Worm (Caenorhabditis elegans) whole organism, L3 larva: ENCODE results near the gene skr-6.
"Not testable (repeated sequence)": the region's sequence is repeated elsewhere in the genome, so short reads cannot be mapped to it uniquely, and the experiment has no call there.

Experiments
- ZK546.5 ChIP-seq: sonication (generic microtip); optimal IDR thresholded peaks from 2 replicates; lab custom pipeline; 2017; ENCODE audit warnings: missing biosample characterization, missing genetic modification characterization
- aly-2 ChIP-seq: fragments of 150-350 bp; optimal IDR thresholded peaks from 2 replicates; lab custom pipeline; 2014; ENCODE audit warnings: missing biosample characterization, missing genetic modification characterization
- ama-1 ChIP-seq: fragments of 150-350 bp; optimal IDR thresholded peaks from 2 replicates; lab custom pipeline; 2018
- ceh-16 ChIP-seq: sonication (generic microtip); optimal IDR thresholded peaks from 2 replicates; lab custom pipeline; 2017; ENCODE audit warnings: missing biosample characterization, missing genetic modification characterization
- ceh-28 ChIP-seq: fragments of 150-350 bp; optimal IDR thresholded peaks from 2 replicates; lab custom pipeline; 2014; ENCODE audit warnings: missing biosample characterization, missing genetic modification reagents, missing genetic modification characterization
- ceh-82 ChIP-seq: fragments of 150-350 bp; optimal IDR thresholded peaks from 2 replicates; lab custom pipeline; 2014; ENCODE audit warnings: missing biosample characterization, missing genetic modification characterization
- daf-12 ChIP-seq: fragments of 150-350 bp; optimal IDR thresholded peaks from 2 replicates; lab custom pipeline; 2014; ENCODE audit warnings: missing biosample characterization, missing genetic modification reagents, missing genetic modification characterization
- egl-27 ChIP-seq: sonication (generic microtip); optimal IDR thresholded peaks from 4 replicates; lab custom pipeline; 2017; ENCODE audit warnings: missing biosample characterization, missing genetic modification reagents, missing genetic modification characterization
- elt-1 ChIP-seq: fragments of 150-350 bp; optimal IDR thresholded peaks from 2 replicates; lab custom pipeline; 2014; ENCODE audit warnings: missing biosample characterization, missing genetic modification characterization
- elt-2 ChIP-seq: sonication (generic microtip); optimal IDR thresholded peaks from 2 replicates; lab custom pipeline; 2016; ENCODE audit warnings: missing genetic modification reagents, mild to moderate bottlenecking, missing genetic modification characterization, missing compliant biosample characterization
- fkh-10 ChIP-seq: sonication (generic microtip); optimal IDR thresholded peaks from 2 replicates; lab custom pipeline; 2017; ENCODE audit warnings: missing biosample characterization, missing genetic modification reagents, missing genetic modification characterization
- fkh-2 ChIP-seq: fragments of 150-350 bp; optimal IDR thresholded peaks from 2 replicates; lab custom pipeline; 2014; ENCODE audit warnings: missing biosample characterization, missing genetic modification reagents, missing genetic modification characterization
- fos-1 ChIP-seq: fragments of 150-350 bp; optimal IDR thresholded peaks from 2 replicates; lab custom pipeline; 2014; ENCODE audit warnings: missing biosample characterization, missing genetic modification characterization
- jun-1 ChIP-seq: fragments of 150-350 bp; optimal IDR thresholded peaks from 2 replicates; lab custom pipeline; 2014; ENCODE audit warnings: missing biosample characterization, missing genetic modification reagents, missing genetic modification characterization
- lin-39 ChIP-seq: fragments of 150-350 bp; optimal IDR thresholded peaks from 2 replicates; lab custom pipeline; 2018; ENCODE audit warnings: missing biosample characterization, missing genetic modification reagents, missing genetic modification characterization
- lsy-12 ChIP-seq: sonication (generic microtip); optimal IDR thresholded peaks from 2 replicates; lab custom pipeline; 2016; ENCODE audit warnings: mild to moderate bottlenecking, missing genetic modification characterization, missing compliant biosample characterization
- nfya-1 ChIP-seq: sonication (generic microtip); optimal IDR thresholded peaks from 2 replicates; lab custom pipeline; 2017; ENCODE audit warnings: missing genetic modification characterization, mild to moderate bottlenecking, missing compliant biosample characterization, antibody characterized with exemption, moderate library complexity; ENCODE audit not compliant: insufficient read depth
- nhr-23 ChIP-seq: fragments of 150-350 bp; optimal IDR thresholded peaks from 2 replicates; lab custom pipeline; 2014; ENCODE audit warnings: missing biosample characterization, missing genetic modification reagents, missing genetic modification characterization
- nhr-237 ChIP-seq: fragments of 150-350 bp; optimal IDR thresholded peaks from 2 replicates; lab custom pipeline; 2014; ENCODE audit warnings: missing biosample characterization, missing genetic modification characterization
- nhr-25 ChIP-seq: sonication (generic microtip); optimal IDR thresholded peaks from 2 replicates; lab custom pipeline; 2017; ENCODE audit warnings: missing biosample characterization, missing genetic modification characterization
- nhr-28 ChIP-seq: fragments of 150-350 bp; optimal IDR thresholded peaks from 2 replicates; lab custom pipeline; 2014; ENCODE audit warnings: missing biosample characterization, missing genetic modification characterization
- nhr-67 ChIP-seq: fragments of 150-350 bp; optimal IDR thresholded peaks from 2 replicates; lab custom pipeline; 2014; ENCODE audit warnings: missing biosample characterization, missing genetic modification characterization
- nhr-77 ChIP-seq: fragments of 150-350 bp; optimal IDR thresholded peaks from 2 replicates; lab custom pipeline; 2014; ENCODE audit warnings: missing biosample characterization, missing genetic modification characterization
- pha-4 ChIP-seq: fragments of 150-350 bp; optimal IDR thresholded peaks from 2 replicates; lab custom pipeline; 2014; ENCODE audit warnings: missing biosample characterization, missing genetic modification reagents, missing genetic modification characterization
- sea-2 ChIP-seq: fragments of 150-350 bp; sonication (generic microtip); optimal IDR thresholded peaks from 4 replicates; lab custom pipeline; 2014; ENCODE audit warnings: missing biosample characterization, missing genetic modification reagents, missing genetic modification characterization
- skn-1 ChIP-seq: fragments of 150-350 bp; optimal IDR thresholded peaks from 2 replicates; lab custom pipeline; 2014; ENCODE audit warnings: missing biosample characterization, missing genetic modification characterization
- snpc-4 ChIP-seq: fragments of 150-350 bp; optimal IDR thresholded peaks from 2 replicates; lab custom pipeline; 2014; ENCODE audit warnings: missing biosample characterization, missing genetic modification characterization
- tbx-2 ChIP-seq: sonication (generic microtip); optimal IDR thresholded peaks from 2 replicates; lab custom pipeline; 2016; ENCODE audit warnings: mild to moderate bottlenecking, missing genetic modification characterization, missing compliant biosample characterization
- unc-39 ChIP-seq: sonication (generic microtip); optimal IDR thresholded peaks from 4 replicates; lab custom pipeline; 2017; ENCODE audit warnings: missing biosample characterization, missing genetic modification characterization
- unc-62 ChIP-seq: fragments of 150-350 bp; sonication (generic microtip); optimal IDR thresholded peaks from 4 replicates; lab custom pipeline; 2014; ENCODE audit warnings: missing biosample characterization, missing genetic modification reagents, missing genetic modification characterization
- zag-1 ChIP-seq: fragments of 150-350 bp; optimal IDR thresholded peaks from 2 replicates; lab custom pipeline; 2014; ENCODE audit warnings: missing biosample characterization, missing genetic modification characterization
- ztf-11 ChIP-seq: fragments of 150-350 bp; optimal IDR thresholded peaks from 2 replicates; lab custom pipeline; 2014; ENCODE audit warnings: missing biosample characterization, missing genetic modification characterization
- ztf-4 ChIP-seq: fragments of 150-350 bp; optimal IDR thresholded peaks from 2 replicates; lab custom pipeline; 2014; ENCODE audit warnings: missing biosample characterization, missing genetic modification characterization

skr-6 gene

ce11 chrV:18269885-18270284 is at the start of gene skr-6:
Gene skr-6 (minus strand): TSS chrV:18269985.
- TF ChIP-seq nhr-67 (tag; lab: Kevin White, UChicago) (no peak), tbx-2 (tag; lab: Kevin White, UChicago) (no peak), sea-2 (GFP tag; lab: Kevin White, UChicago) (no peak), lsy-12 (tag; lab: Kevin White, UChicago) (no peak), zag-1 (tag; lab: Kevin White, UChicago) (no peak), elt-2 (tag; lab: Kevin White, UChicago) (no peak)

ce11 chrV:18318312-18318711 is 48.5 kb upstream of the skr-6 start, which contains the start of gene fbxb-119:
Gene fbxb-119 (plus strand): TSS chrV:18318612.
- TF ChIP-seq fkh-10, result no peak
- TF ChIP-seq elt-2 (tag; lab: Kevin White, UChicago), result no peak
- TF ChIP-seq ceh-82 (tag; lab: Kevin White, UChicago), result no peak
- TF ChIP-seq ztf-4 (tag; lab: Kevin White, UChicago), result no peak
- no peak for TF ChIP-seq fos-1 (tag; lab: Kevin White, UChicago)
- TF ChIP-seq unc-62 (GFP tag; lab: Kevin White, UChicago), result no peak
- TF ChIP-seq lin-39 (tag; lab: Kevin White, UChicago), result no peak
- TF ChIP-seq skn-1, result no peak
- TF ChIP-seq ZK546.5, result no peak

ce11 chrV:18302414-18302813 is 32.6 kb upstream of the skr-6 start, which contains the start of gene Y51A2A.6:
Gene Y51A2A.6 (plus strand): TSS chrV:18302714.
- TF ChIP-seq elt-1; nhr-28 (tag; lab: Kevin White, UChicago); nhr-237 (tag; lab: Kevin White, UChicago): not testable (repeated sequence)
- TF ChIP-seq, all 47 proteins: peak for 0; not testable (repeated sequence) for 47

- no peak for TF ChIP-seq elt-1
- TF ChIP-seq daf-12, result no peak
- no peak for TF ChIP-seq ceh-28 (tag; lab: Kevin White, UChicago)
- TF ChIP-seq pha-4 (tag; lab: Kevin White, UChicago), result no peak
- TF ChIP-seq fkh-2 (tag; lab: Kevin White, UChicago), result no peak
- no peak for TF ChIP-seq tbx-2 (tag; lab: Kevin White, UChicago)
- TF ChIP-seq nhr-237 (tag; lab: Kevin White, UChicago), result no peak
- no peak for TF ChIP-seq aly-2 (tag; lab: Kevin White, UChicago)
- TF ChIP-seq nfya-1 (tag; lab: Kevin White, UChicago), result no peak
- TF ChIP-seq ztf-4 (tag; lab: Kevin White, UChicago), result no peak
- TF ChIP-seq ztf-11 (tag; lab: Kevin White, UChicago), result no peak
- TF ChIP-seq fos-1 (tag; lab: Kevin White, UChicago), result no peak
- TF ChIP-seq ceh-82 (tag; lab: Kevin White, UChicago), result no peak
- no peak for TF ChIP-seq egl-27 (tag; lab: Kevin White, UChicago)
- no peak for TF ChIP-seq nhr-77
- TF ChIP-seq skn-1, result no peak
- no peak for TF ChIP-seq ZK546.5
- no peak for TF ChIP-seq snpc-4 (tag; lab: Kevin White, UChicago)
Observed at ce11 chrV:18299313-18299712, 29.5 kb upstream of the skr-6 start.

- TF ChIP-seq lsy-12 (tag; lab: Kevin White, UChicago) (no peak), nhr-67 (tag; lab: Kevin White, UChicago) (no peak), elt-2 (tag; lab: Kevin White, UChicago) (no peak), fkh-2 (tag; lab: Kevin White, UChicago) (no peak), nhr-25 (tag; lab: Kevin White, UChicago) (no peak), unc-39 (tag; lab: Kevin White, UChicago) (no peak), nhr-23 (tag; lab: Kevin White, UChicago) (no peak), ama-1 (lab: Kevin White, UChicago) (no peak), sea-2 (GFP tag; lab: Kevin White, UChicago) (no peak), jun-1 (tag; lab: Kevin White, UChicago) (no peak), ceh-16 (tag; lab: Kevin White, UChicago) (no peak)
Observed at ce11 chrV:18298506-18298905, 28.7 kb upstream of the skr-6 start, which contains the start of gene Y51A2A.5. Gene Y51A2A.5 (plus strand): TSS chrV:18298806.
